Fruit fly (Drosophila melanogaster): Measurements from ENCODE around the gene Ubc7.

dm6 chrX:16598336-16598977, 5.0 kb downstream of the Ubc7 start:
- TF ChIP-seq CG10348 (GFP tag; IDR thresholded peaks at IDR 0.05): no peak
- TF ChIP-seq EcR (GFP tag; optimal IDR thresholded peaks at IDR 0.05): no peak
- no peak for TF ChIP-seq CG8159 (tag; optimal IDR thresholded peaks at IDR 0.05)
- no peak for TF ChIP-seq CG12605 (GFP tag; IDR thresholded peaks at IDR 0.05)
- no peak for TF ChIP-seq CG9948 (tag; optimal IDR thresholded peaks at IDR 0.05)
